Worm (Caenorhabditis elegans): Measurements from ENCODE around the gene Y62H9A.14.
"Not testable (repeated sequence)": the region's sequence is repeated elsewhere in the genome, so short reads cannot be mapped to it uniquely, and the experiment has no call there.

Gene Y62H9A.14

ce11 chrX:11946788-11947463 is 25.9 kb downstream of the Y62H9A.14 start, which contains the start of gene nfya-1:
Gene nfya-1, minus strand, starts transcription at chrX:11946838.
- TF ChIP-seq W03F9.2 (tag; optimal IDR thresholded peaks at IDR 0.05) (no peak), dao-5 (tag; optimal IDR thresholded peaks at IDR 0.05) (no peak), him-1 (tag; optimal IDR thresholded peaks at IDR 0.05) (no peak)

ce11 chrX:11948184-11948894 is 27.3 kb downstream of the Y62H9A.14 start, which contains the start of gene lsd-1:
Gene lsd-1, plus strand, starts transcription at chrX:11948844.
- TF ChIP-seq him-1 (tag; optimal IDR thresholded peaks at IDR 0.05), result no peak
- no peak for TF ChIP-seq W03F9.2 (tag; optimal IDR thresholded peaks at IDR 0.05)
- TF ChIP-seq dao-5 (tag; optimal IDR thresholded peaks at IDR 0.05), result no peak

DNA sequence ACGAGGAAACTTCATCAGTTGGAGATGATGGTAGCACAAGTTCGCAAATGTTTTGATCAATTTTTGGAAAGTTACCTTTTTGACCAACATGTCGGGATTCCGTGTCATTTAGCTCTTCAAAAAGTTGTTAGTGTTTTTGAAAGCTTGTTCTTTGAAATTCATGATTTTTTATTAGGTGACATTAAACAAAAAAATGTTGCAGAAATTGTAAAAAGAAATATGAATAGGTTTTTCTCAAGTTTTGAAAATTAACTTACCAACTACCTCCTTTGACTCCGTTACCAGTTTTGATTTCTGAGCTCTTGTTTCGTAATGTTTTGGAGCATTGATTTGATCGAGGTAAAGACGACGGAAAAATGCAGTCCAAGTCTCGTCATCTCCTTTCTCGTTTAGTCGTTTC is 31.1 kb downstream of the Y62H9A.14 start:
- TF ChIP-seq him-1 (tag; optimal IDR thresholded peaks at IDR 0.05), result no peak

DNA sequence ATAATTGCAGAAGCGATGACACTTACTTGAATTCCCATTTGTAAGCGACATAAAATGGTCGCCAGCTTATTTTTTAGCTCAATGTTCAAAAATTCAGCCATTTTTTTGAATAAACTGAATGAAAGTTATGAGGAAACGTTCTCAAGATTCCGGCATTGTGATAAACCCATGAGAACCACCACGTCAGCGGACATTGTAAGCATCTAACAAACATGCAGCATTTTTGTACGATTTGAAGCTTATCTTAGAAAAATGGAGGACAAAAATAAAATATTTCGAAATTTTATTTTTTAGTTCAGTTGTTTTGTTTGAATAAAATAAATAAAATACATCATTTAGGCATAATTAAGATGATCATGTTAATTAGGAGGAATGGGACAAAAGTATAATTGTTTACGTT is 32.2 kb downstream of the Y62H9A.14 start, which contains the start of gene T08D10.4:
T08D10.4 (minus strand) TSS at position 101 of the 400 bp plus-strand sequence.
- TF ChIP-seq dao-5 (tag; optimal IDR thresholded peaks at IDR 0.05) (no peak), W03F9.2 (tag; optimal IDR thresholded peaks at IDR 0.05) (no peak), him-1 (tag; optimal IDR thresholded peaks at IDR 0.05) (no peak)

DNA sequence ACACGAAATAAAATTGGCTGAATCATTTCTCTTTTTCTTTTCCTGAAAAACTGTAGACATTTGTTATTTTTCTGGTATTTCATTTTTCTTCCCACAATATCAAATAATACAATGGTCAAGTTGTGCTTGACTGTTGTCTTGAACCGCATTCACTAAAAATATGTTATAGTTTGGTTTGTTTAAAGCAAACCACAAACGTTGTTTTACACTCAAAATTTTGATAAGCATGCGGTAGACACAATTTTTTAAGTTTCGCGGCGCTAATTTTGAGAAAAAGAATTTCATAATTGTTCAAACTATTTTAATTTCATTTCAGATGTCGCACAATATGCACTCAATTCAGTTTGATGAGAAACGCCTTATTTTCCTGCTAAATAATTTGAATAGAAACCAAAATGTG is 34.1 kb downstream of the Y62H9A.14 start, which contains the start of gene T08D10.3:
T08D10.3 (plus strand) TSS at position 301 of the 400 bp plus-strand sequence.
- TF ChIP-seq dao-5 (tag; optimal IDR thresholded peaks at IDR 0.05) (no peak), W03F9.2 (tag; optimal IDR thresholded peaks at IDR 0.05) (no peak), him-1 (tag; optimal IDR thresholded peaks at IDR 0.05) (no peak)

ce11 chrX:11957246-11957645 is 36.2 kb downstream of the Y62H9A.14 start, which contains the start of gene T08D10.5:
Gene T08D10.5, plus strand, starts transcription at chrX:11957546.
- TF ChIP-seq W03F9.2 (tag; optimal IDR thresholded peaks at IDR 0.05) (no peak), dao-5 (tag; optimal IDR thresholded peaks at IDR 0.05) (no peak), him-1 (tag; optimal IDR thresholded peaks at IDR 0.05) (no peak)

ce11 chrX:11959838-11960237 is 38.8 kb downstream of the Y62H9A.14 start, which contains the start of gene C49F5.8:
Gene C49F5.8, plus strand, starts transcription at chrX:11960138.
- TF ChIP-seq dao-5 (tag; optimal IDR thresholded peaks at IDR 0.05) (no peak), him-1 (tag; optimal IDR thresholded peaks at IDR 0.05) (no peak), W03F9.2 (tag; optimal IDR thresholded peaks at IDR 0.05) (no peak)

DNA sequence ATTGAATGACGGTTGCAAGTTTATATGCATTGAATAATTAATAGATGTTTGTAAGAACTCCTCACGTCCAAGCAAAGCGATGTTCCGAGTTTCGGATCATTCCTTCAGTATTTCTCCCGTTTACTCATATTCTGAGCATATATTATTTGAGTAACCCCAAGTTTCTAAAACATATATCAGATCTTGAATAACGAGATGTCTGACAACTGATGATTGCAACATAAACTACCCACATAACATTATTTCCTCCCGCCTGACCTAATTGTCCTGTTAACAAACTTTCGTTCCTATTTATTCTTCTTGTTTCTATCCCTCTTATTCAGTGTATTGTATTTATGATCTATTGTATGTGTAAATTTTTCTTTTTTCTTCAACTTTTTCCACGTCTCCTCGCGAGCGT is 40.1 kb downstream of the Y62H9A.14 start, which contains the start of gene C49F5.13:
C49F5.13 (plus strand) TSS at position 301 of the 400 bp plus-strand sequence.
- TF ChIP-seq W03F9.2, him-1, dao-5 (tag; optimal IDR thresholded peaks at IDR 0.05): not testable (repeated sequence)

DNA sequence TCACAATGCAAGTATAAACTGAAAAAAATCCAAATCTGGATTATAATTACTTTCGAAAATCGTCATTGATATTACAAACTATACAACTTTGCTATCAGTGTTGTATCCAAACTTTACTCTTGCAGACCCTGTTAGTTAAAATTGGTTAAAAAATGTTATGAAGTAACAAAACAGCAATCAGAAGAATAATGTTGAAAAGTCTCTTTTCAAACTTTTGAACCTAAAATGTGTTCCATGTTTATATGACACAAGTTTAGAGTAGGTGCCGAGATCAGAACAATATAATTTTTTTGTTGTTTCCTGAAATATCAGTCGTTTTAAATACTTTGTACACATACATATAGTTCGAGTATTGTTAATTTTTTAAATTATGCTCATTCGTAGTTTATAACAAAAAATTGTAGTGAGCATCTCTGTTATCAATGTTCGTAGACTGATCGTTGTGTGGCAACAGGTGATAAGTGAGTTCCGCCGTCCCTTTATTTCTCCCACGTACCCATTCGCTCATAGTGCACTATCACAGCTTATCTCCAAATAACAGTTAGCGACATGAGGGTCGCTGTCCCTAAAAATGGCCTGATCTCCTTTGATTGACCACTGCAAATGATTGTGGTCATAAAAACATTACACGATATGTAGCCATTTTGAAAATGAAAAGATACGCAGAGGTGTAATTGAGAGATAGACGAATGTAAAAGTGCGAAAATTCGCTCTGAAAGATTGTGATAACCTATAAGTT is 41.2 kb downstream of the Y62H9A.14 start:
- no peak for TF ChIP-seq dao-5 (tag; optimal IDR thresholded peaks at IDR 0.05)
- no peak for TF ChIP-seq him-1 (tag; optimal IDR thresholded peaks at IDR 0.05)
- no peak for TF ChIP-seq W03F9.2 (tag; optimal IDR thresholded peaks at IDR 0.05)

DNA sequence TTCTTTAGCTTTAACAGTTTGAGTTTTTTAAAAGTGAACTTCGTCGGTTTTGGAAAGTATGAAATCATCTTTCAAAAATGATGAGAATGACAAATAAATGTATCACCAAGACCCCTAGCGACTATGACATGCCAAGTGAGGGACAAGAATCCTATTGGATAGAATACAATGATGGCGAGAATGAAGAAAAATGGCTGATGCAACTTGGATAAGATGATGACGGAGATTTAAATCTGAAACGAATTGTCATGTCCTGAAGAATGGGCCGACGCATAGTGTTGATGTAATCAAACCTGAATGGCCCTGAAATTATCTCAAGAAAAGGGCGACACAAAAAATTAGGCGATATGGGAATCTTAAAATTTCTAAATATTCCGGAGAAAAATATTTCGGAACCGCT is 42.6 kb downstream of the Y62H9A.14 start:
- TF ChIP-seq him-1 (tag; optimal IDR thresholded peaks at IDR 0.05) (no peak), dao-5 (tag; optimal IDR thresholded peaks at IDR 0.05) (no peak), W03F9.2 (tag; optimal IDR thresholded peaks at IDR 0.05) (no peak)

DNA sequence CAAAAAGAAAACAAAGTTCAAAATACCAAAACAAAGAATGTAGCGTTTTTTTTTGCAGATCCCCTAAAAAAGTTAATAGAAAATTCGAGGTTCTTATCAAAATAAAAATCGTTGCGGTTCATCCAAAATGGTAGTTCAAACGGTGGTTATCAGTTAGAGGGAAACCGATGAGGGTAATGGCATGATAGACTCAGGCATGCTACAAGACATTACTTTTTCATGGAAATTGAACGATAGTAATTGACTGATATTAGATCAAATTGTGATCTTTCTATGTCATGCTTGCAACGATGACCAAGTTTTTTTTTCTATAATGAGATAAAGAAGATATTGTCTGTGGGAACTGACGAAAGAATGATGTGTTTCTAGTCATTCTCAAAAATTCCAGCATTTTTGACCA is 43.5 kb downstream of the Y62H9A.14 start:
- TF ChIP-seq dao-5 (tag; optimal IDR thresholded peaks at IDR 0.05) (no peak), W03F9.2 (tag; optimal IDR thresholded peaks at IDR 0.05) (no peak), him-1 (tag; optimal IDR thresholded peaks at IDR 0.05) (no peak)

ce11 chrX:11965163-11965562 is 44.1 kb downstream of the Y62H9A.14 start:
- TF ChIP-seq W03F9.2 (tag; optimal IDR thresholded peaks at IDR 0.05), result no peak
- no peak for TF ChIP-seq him-1 (tag; optimal IDR thresholded peaks at IDR 0.05)
- no peak for TF ChIP-seq dao-5 (tag; optimal IDR thresholded peaks at IDR 0.05)

DNA sequence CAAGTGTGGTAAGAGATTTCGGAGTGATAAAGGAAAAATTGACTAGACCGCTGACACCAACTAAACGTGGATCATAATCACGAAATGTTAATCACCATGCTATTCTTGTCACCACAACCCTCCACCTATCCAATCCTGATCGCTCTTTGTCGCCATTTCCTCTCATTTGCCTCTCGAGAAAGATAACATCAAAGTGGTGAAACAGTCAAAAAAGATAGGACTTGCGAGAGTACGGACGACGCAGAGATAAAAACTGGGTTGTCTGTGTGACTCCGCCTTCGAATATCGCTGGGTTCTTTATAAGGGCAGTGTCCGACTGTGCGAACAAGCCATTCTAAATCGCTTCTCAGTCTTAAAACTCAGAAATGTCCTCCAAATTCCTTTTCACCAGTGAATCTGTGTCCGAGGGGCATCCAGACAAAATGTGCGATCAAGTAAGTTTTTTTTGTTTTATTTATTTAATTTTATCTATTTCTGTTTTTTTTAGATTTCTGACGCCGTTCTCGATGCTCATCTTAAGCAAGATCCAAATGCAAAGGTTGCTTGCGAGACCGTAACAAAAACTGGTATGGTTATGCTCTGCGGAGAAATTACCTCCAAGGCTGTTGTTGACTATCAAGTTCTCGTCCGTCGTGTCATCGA is 44.8 kb downstream of the Y62H9A.14 start, which contains the start of gene sams-1:
sams-1 (plus strand) TSS at position 300 of the 642 bp plus-strand sequence.
- TF ChIP-seq him-1 (tag; optimal IDR thresholded peaks at IDR 0.05) (no peak), W03F9.2 (tag; optimal IDR thresholded peaks at IDR 0.05) (no peak), dao-5 (tag; optimal IDR thresholded peaks at IDR 0.05) (no peak)

Measured in whole organism, L4/young adult.